Fruit fly (Drosophila melanogaster) whole organism: ENCODE results near the gene Ctr9.

Source experiments
- CG8478 ChIP-seq: fragments of >200 bp; optimal IDR thresholded peaks from 2 replicates; lab custom pipeline; 2018; ENCODE audit warnings: inconsistent platforms
- Dll ChIP-seq: fragments of >200 bp; optimal IDR thresholded peaks from 2 replicates; lab custom pipeline; 2017
- EcR ChIP-seq, 2 experiments: fragments of >200 bp; optimal IDR thresholded peaks; 2 replicates each; lab custom pipeline; 2017; ENCODE audit warnings: missing biosample characterization in 2 of 2, missing genetic modification characterization in 2 of 2, missing genetic modification reagents in 2 of 2
- pan ChIP-seq: fragments of >200 bp; optimal IDR thresholded peaks from 2 replicates; lab custom pipeline; 2017
- psq ChIP-seq: fragments of >200 bp; optimal IDR thresholded peaks from 2 replicates; lab custom pipeline; 2017
- usp ChIP-seq: fragments of >200 bp; optimal IDR thresholded peaks from 2 replicates; lab custom pipeline; 2017; ENCODE audit warnings: missing biosample characterization, missing genetic modification characterization, mixed read lengths

Ctr9 gene

dm6 chr3L:1307005-1307632 is at the start of gene Ctr9, which contains the start of gene Nt5a:
Gene Ctr9 (plus strand): TSS chr3L:1307224.
Gene Nt5a (minus strand): TSS chr3L:1307418.
- TF ChIP-seq Dll (lab: Kevin White, UChicago) (no peak), usp (no peak), CG8478 (no peak), EcR (GFP tag; optimal IDR thresholded peaks at IDR 0.05; lab: Kevin White, UChicago) (no peak), pan (no peak), psq (lab: Kevin White, UChicago) (no peak)

- TF ChIP-seq usp (no peak), psq (lab: Kevin White, UChicago) (no peak), pan (no peak), Dll (lab: Kevin White, UChicago) (no peak), CG8478 (no peak), EcR (GFP tag; optimal IDR thresholded peaks at IDR 0.05; lab: Kevin White, UChicago) (no peak)
Observed at dm6 chr3L:1258547-1258946, 48.5 kb upstream of the Ctr9 start.

- TF ChIP-seq psq (lab: Kevin White, UChicago) (no peak), pan (peak; percentile 57)
Observed at dm6 chr3L:1264998-1265397, 42.0 kb upstream of the Ctr9 start.

- TF ChIP-seq pan = no peak
- TF ChIP-seq usp = no peak
- no peak for TF ChIP-seq psq (lab: Kevin White, UChicago)
- no peak for TF ChIP-seq Dll (lab: Kevin White, UChicago)
- TF ChIP-seq EcR (GFP tag; optimal IDR thresholded peaks at IDR 0.05; lab: Kevin White, UChicago) = no peak
- no peak for TF ChIP-seq CG8478
Observed at dm6 chr3L:1265423-1266002, 41.5 kb upstream of the Ctr9 start.

dm6 chr3L:1269013-1269412 is 38.0 kb upstream of the Ctr9 start:
- TF ChIP-seq EcR (GFP tag; optimal IDR thresholded peaks at IDR 0.05; lab: Kevin White, UChicago) = no peak
- TF ChIP-seq pan = no peak
- TF ChIP-seq psq (lab: Kevin White, UChicago) = no peak
- TF ChIP-seq CG8478 = no peak
- TF ChIP-seq Dll (lab: Kevin White, UChicago) = no peak
- TF ChIP-seq usp = no peak

- TF ChIP-seq EcR (GFP tag; optimal IDR thresholded peaks at IDR 0.05; lab: Kevin White, UChicago) (no peak), CG8478 (no peak), usp (no peak), Dll (lab: Kevin White, UChicago) (no peak), pan (no peak), psq (lab: Kevin White, UChicago) (no peak)
Observed at dm6 chr3L:1275767-1276166, 31.3 kb upstream of the Ctr9 start, which contains the start of gene CG32333. Gene CG32333 (plus strand): TSS chr3L:1275956.

dm6 chr3L:1277937-1278336 is 29.1 kb upstream of the Ctr9 start:
- TF ChIP-seq Dll (lab: Kevin White, UChicago) = no peak
- TF ChIP-seq usp = no peak
- no peak for TF ChIP-seq CG8478
- TF ChIP-seq EcR (GFP tag; optimal IDR thresholded peaks at IDR 0.05; lab: Kevin White, UChicago) = no peak
- TF ChIP-seq psq (lab: Kevin White, UChicago) = no peak
- TF ChIP-seq pan = no peak

dm6 chr3L:1279685-1280084 is 27.3 kb upstream of the Ctr9 start:
- TF ChIP-seq usp (no peak), pan (no peak), Dll (lab: Kevin White, UChicago) (no peak), CG8478 (no peak), EcR (GFP tag; optimal IDR thresholded peaks at IDR 0.05; lab: Kevin White, UChicago) (no peak), psq (lab: Kevin White, UChicago) (no peak)

- no peak for TF ChIP-seq EcR (GFP tag; optimal IDR thresholded peaks at IDR 0.05; lab: Kevin White, UChicago)
- no peak for TF ChIP-seq pan
- TF ChIP-seq usp = no peak
- no peak for TF ChIP-seq Dll (lab: Kevin White, UChicago)
- no peak for TF ChIP-seq psq (lab: Kevin White, UChicago)
- no peak for TF ChIP-seq CG8478
Observed at dm6 chr3L:1280890-1281622, 26.0 kb upstream of the Ctr9 start.

- no peak for TF ChIP-seq CG8478
- TF ChIP-seq Dll (lab: Kevin White, UChicago) = no peak
- no peak for TF ChIP-seq EcR (GFP tag; optimal IDR thresholded peaks at IDR 0.05; lab: Kevin White, UChicago)
- TF ChIP-seq pan = no peak
- no peak for TF ChIP-seq usp
- no peak for TF ChIP-seq psq (lab: Kevin White, UChicago)
Observed at dm6 chr3L:1294835-1295234, 12.2 kb upstream of the Ctr9 start.

dm6 chr3L:1295693-1296092 is 11.3 kb upstream of the Ctr9 start, which contains the start of gene Rabex-5:
Gene Rabex-5 (plus strand): TSS chr3L:1295913.
- TF ChIP-seq psq (lab: Kevin White, UChicago) = no peak
- no peak for TF ChIP-seq CG8478
- no peak for TF ChIP-seq EcR (GFP tag; optimal IDR thresholded peaks at IDR 0.05; lab: Kevin White, UChicago)
- TF ChIP-seq usp = no peak
- TF ChIP-seq Dll (lab: Kevin White, UChicago) = no peak
- TF ChIP-seq pan = no peak

- TF ChIP-seq CG8478 (no peak), EcR (GFP tag; optimal IDR thresholded peaks at IDR 0.05; lab: Kevin White, UChicago) (no peak), pan (no peak), Dll (lab: Kevin White, UChicago) (no peak), psq (lab: Kevin White, UChicago) (no peak), usp (no peak)
Observed at dm6 chr3L:1298509-1298908, 8.5 kb upstream of the Ctr9 start, which contains the start of gene scf. Gene scf (plus strand): TSS chr3L:1298672.
